Fruit fly (Drosophila melanogaster): ENCODE measurements around the gene Jasper.

Gene Jasper

dm6 chr3R:30012602-30013489, 39.5 kb upstream of the Jasper start (continued):
- TF ChIP-seq HLH54F (GFP tag; optimal IDR thresholded peaks at IDR 0.05) (peak; percentile 6), oc (tag; optimal IDR thresholded peaks at IDR 0.05) (no peak), GATAe (GFP tag; conservative IDR thresholded peaks at IDR 0.05) (peak; percentile 38; the same call in 1 of the 2 replicates), hbn (GFP tag; IDR thresholded peaks at IDR 0.05; ENCODE audit: partially characterized antibody) (no peak), CG8281 (tag; optimal IDR thresholded peaks at IDR 0.05) (no peak), CG18599 (GFP tag; optimal IDR thresholded peaks at IDR 0.05) (peak; percentile 67), CG6765 (GFP tag; optimal IDR thresholded peaks at IDR 0.05) (peak; percentile 31), Rx (GFP tag; IDR thresholded peaks at IDR 0.05) (no peak; the same call in 1 of the 2 replicates), ems (GFP tag; optimal IDR thresholded peaks at IDR 0.05) (peak; percentile 7), CG4707 (GFP tag; optimal IDR thresholded peaks at IDR 0.05) (no peak), CG14441 (GFP tag; IDR thresholded peaks at IDR 0.05) (0 out of 2 replicates have a peak, but pooled peaks have one; percentile 42), CG3726 (GFP tag; IDR thresholded peaks at IDR 0.05) (no peak), mld (GFP tag; IDR thresholded peaks at IDR 0.05; ENCODE audit: partially characterized antibody) (no peak), Ptx1 (GFP tag; IDR thresholded peaks at IDR 0.05) (0 out of 2 replicates have a peak, but pooled peaks have one; percentile 32), CG17568 (GFP tag; optimal IDR thresholded peaks at IDR 0.05) (no peak), Elba2 (GFP tag; optimal IDR thresholded peaks at IDR 0.05) (no peak), Asciz (GFP tag; optimal IDR thresholded peaks at IDR 0.05) (no peak), Poxn (GFP tag; IDR thresholded peaks at IDR 0.05) (no peak), Med (GFP tag) (peak; percentile 91), B-H1 (GFP tag; IDR thresholded peaks at IDR 0.05) (no peak), rib (GFP tag; IDR thresholded peaks at IDR 0.05) (peak; percentile 68; the same call in 1 of the 2 replicates), sob (GFP tag; IDR thresholded peaks at IDR 0.05) (no peak), shn (GFP tag; optimal IDR thresholded peaks at IDR 0.05) (no peak), pros (GFP tag; optimal IDR thresholded peaks at IDR 0.05) (no peak), bab2 (GFP tag; optimal IDR thresholded peaks at IDR 0.05) (no peak), luna (GFP tag; optimal IDR thresholded peaks at IDR 0.05) (no peak), schlank (tag; optimal IDR thresholded peaks at IDR 0.05) (no peak), vvl (GFP tag; IDR thresholded peaks at IDR 0.05) (no peak), mirr (GFP tag; optimal IDR thresholded peaks at IDR 0.05) (peak; percentile 64), CG5180 (GFP tag; optimal IDR thresholded peaks at IDR 0.05) (no peak), CG18619 (GFP tag; optimal IDR thresholded peaks at IDR 0.05) (no peak), Xbp1 (GFP tag; optimal IDR thresholded peaks at IDR 0.05) (peak; percentile 18), CG2678 (tag; optimal IDR thresholded peaks at IDR 0.05) (peak; percentile 49), CG10274 (GFP tag; optimal IDR thresholded peaks at IDR 0.05) (peak; percentile 85), CG9797 (GFP tag; optimal IDR thresholded peaks at IDR 0.05) (no peak), crc (GFP tag; optimal IDR thresholded peaks at IDR 0.05) (no peak), CG6654 (GFP tag; optimal IDR thresholded peaks at IDR 0.05) (no peak), Jarid2 (GFP tag; optimal IDR thresholded peaks at IDR 0.05) (no peak), row (GFP tag; IDR thresholded peaks at IDR 0.05) (peak; percentile 49), CG16813 (GFP tag; IDR thresholded peaks at IDR 0.05; ENCODE audit: partially characterized antibody) (no peak), CG6175 (GFP tag; IDR thresholded peaks at IDR 0.05) (no peak), slou (GFP tag; optimal IDR thresholded peaks at IDR 0.05) (no peak), hkb (optimal IDR thresholded peaks at IDR 0.05) (no peak), hkb (GFP tag; IDR thresholded peaks at IDR 0.05) (peak; percentile 47), CG12299 (tag; optimal IDR thresholded peaks at IDR 0.05) (no peak), bowl (GFP tag; IDR thresholded peaks at IDR 0.05) (no peak), sqz (GFP tag; optimal IDR thresholded peaks at IDR 0.05) (no peak), MESR4 (GFP tag; optimal IDR thresholded peaks at IDR 0.05) (no peak), lbe (GFP tag; optimal IDR thresholded peaks at IDR 0.05) (no peak)
